Fruit fly (Drosophila melanogaster) whole organism, prepupa: Measurements from ENCODE around the gene mino.
A peak's percentile ranks its signal among the peaks of the same experiment; 100 is the strongest.

ENCODE experiments used
- Blimp-1 ChIP-seq: fragments of 200-800 bp; sonication (Bioruptor generic); optimal IDR thresholded peaks from 3 replicates; lab custom pipeline; 2017; ENCODE audit warnings: missing biosample characterization, missing genetic modification characterization, mild to moderate bottlenecking, moderate library complexity, missing genetic modification reagents
- CG10631 ChIP-seq: fragments of 200-800 bp; sonication (Bioruptor generic); optimal IDR thresholded peaks from 2 replicates; lab custom pipeline; 2016; ENCODE audit warnings: missing biosample characterization, missing genetic modification characterization
- CG10669 ChIP-seq: fragments of 200-800 bp; sonication (Bioruptor generic); optimal IDR thresholded peaks from 3 replicates; lab custom pipeline; 2018; ENCODE audit warnings: missing biosample characterization, mild to moderate bottlenecking, missing genetic modification characterization, moderate library complexity
- CG11762 ChIP-seq: fragments of 200-800 bp; sonication (Bioruptor generic); optimal IDR thresholded peaks from 3 replicates; lab custom pipeline; 2016; ENCODE audit warnings: missing biosample characterization, missing genetic modification characterization; ENCODE audit not compliant: insufficient read depth
- CG15336 ChIP-seq: fragments of 200-800 bp; sonication (Bioruptor generic); IDR thresholded peaks from 2 replicates; pipeline ENCODE4 v1.3.6; 2022; ENCODE audit warnings: missing biosample characterization, missing genetic modification characterization
- CG1621 ChIP-seq: fragments of 200-800 bp; sonication (Bioruptor generic); optimal IDR thresholded peaks from 3 replicates; lab custom pipeline; 2018; ENCODE audit warnings: missing biosample characterization, mild to moderate bottlenecking, missing genetic modification characterization
- CG16779 ChIP-seq: fragments of 200-800 bp; sonication (Bioruptor generic); optimal IDR thresholded peaks from 3 replicates; lab custom pipeline; 2017; ENCODE audit warnings: missing biosample characterization, mild to moderate bottlenecking, missing genetic modification characterization
- CG32006 ChIP-seq: fragments of 200-800 bp; sonication (Bioruptor generic); optimal IDR thresholded peaks from 3 replicates; lab custom pipeline; 2017; ENCODE audit warnings: missing biosample characterization, mild to moderate bottlenecking, missing genetic modification characterization
- CG34406 ChIP-seq: fragments of 200-800 bp; sonication (Bioruptor generic); optimal IDR thresholded peaks from 3 replicates; lab custom pipeline; 2016; ENCODE audit warnings: missing biosample characterization, missing genetic modification characterization
- CG6163 ChIP-seq: fragments of 200-800 bp; sonication (Bioruptor generic); IDR thresholded peaks from 3 replicates; pipeline ENCODE4 v1.3.6; 2022; ENCODE audit warnings: missing biosample characterization, missing genetic modification characterization
- CG6276 ChIP-seq: fragments of 200-800 bp; sonication (Bioruptor generic); optimal IDR thresholded peaks from 2 replicates; lab custom pipeline; 2017; ENCODE audit warnings: missing biosample characterization, mild to moderate bottlenecking, missing genetic modification characterization
- CG6808 ChIP-seq: fragments of 200-800 bp; sonication (Bioruptor generic); optimal IDR thresholded peaks from 3 replicates; lab custom pipeline; 2017; ENCODE audit warnings: missing biosample characterization, missing genetic modification characterization, mild to moderate bottlenecking, moderate library complexity, missing genetic modification reagents
- CG6854 ChIP-seq: fragments of 200-800 bp; sonication (Bioruptor generic); optimal IDR thresholded peaks from 2 replicates; lab custom pipeline; 2017; ENCODE audit warnings: missing biosample characterization, mild to moderate bottlenecking, missing genetic modification characterization
- CG7368 ChIP-seq: fragments of 200-800 bp; sonication (Bioruptor generic); optimal IDR thresholded peaks from 3 replicates; lab custom pipeline; 2016; ENCODE audit warnings: missing biosample characterization, missing genetic modification characterization
- CG8319 ChIP-seq: fragments of 200-800 bp; sonication (Bioruptor generic); optimal IDR thresholded peaks from 3 replicates; lab custom pipeline; 2016; ENCODE audit warnings: missing biosample characterization, missing genetic modification characterization
- CG9139 ChIP-seq: fragments of 200-800 bp; sonication (Bioruptor generic); optimal IDR thresholded peaks from 3 replicates; lab custom pipeline; 2017; ENCODE audit warnings: missing biosample characterization, mild to moderate bottlenecking, missing genetic modification characterization
- Eip78C ChIP-seq: fragments of 200-800 bp; sonication (Bioruptor generic); peaks from one replicate; lab custom pipeline; 2016; ENCODE audit warnings: missing biosample characterization, missing genetic modification characterization
- Eip93F ChIP-seq: fragments of 200-800 bp; sonication (Bioruptor generic); optimal IDR thresholded peaks from 2 replicates; lab custom pipeline; 2016; ENCODE audit warnings: missing biosample characterization, mild to moderate bottlenecking, missing genetic modification characterization
- Ets21C ChIP-seq: fragments of 200-800 bp; sonication (Bioruptor generic); optimal IDR thresholded peaks from 3 replicates; lab custom pipeline; 2016; ENCODE audit warnings: missing biosample characterization, missing genetic modification characterization
- Hr39 ChIP-seq: fragments of 200-800 bp; sonication (Bioruptor generic); optimal IDR thresholded peaks from 2 replicates; lab custom pipeline; 2016; ENCODE audit warnings: missing biosample characterization, missing genetic modification characterization
- Lpt ChIP-seq: fragments of 200-800 bp; sonication (Bioruptor generic); optimal IDR thresholded peaks from 3 replicates; lab custom pipeline; 2016; ENCODE audit warnings: missing biosample characterization, missing genetic modification characterization
- OdsH ChIP-seq: fragments of 200-800 bp; sonication (Bioruptor generic); optimal IDR thresholded peaks from 3 replicates; lab custom pipeline; 2016; ENCODE audit warnings: missing biosample characterization, missing genetic modification characterization
- Sox102F ChIP-seq: fragments of 200-800 bp; sonication (Bioruptor generic); optimal IDR thresholded peaks from 2 replicates; lab custom pipeline; 2016; ENCODE audit warnings: missing biosample characterization, mild to moderate bottlenecking, missing genetic modification characterization
- Sox14 ChIP-seq: fragments of 200-800 bp; sonication (Bioruptor generic); optimal IDR thresholded peaks from 3 replicates; lab custom pipeline; 2016; ENCODE audit warnings: missing biosample characterization, missing genetic modification characterization
- Sox15 ChIP-seq: fragments of 200-800 bp; sonication (Bioruptor generic); optimal IDR thresholded peaks from 3 replicates; lab custom pipeline; 2016; ENCODE audit warnings: missing biosample characterization, missing genetic modification characterization
- cyc ChIP-seq: fragments of 200-800 bp; sonication (Bioruptor generic); optimal IDR thresholded peaks from 3 replicates; lab custom pipeline; 2016; ENCODE audit warnings: missing biosample characterization, missing genetic modification characterization
- dac ChIP-seq: fragments of 200-800 bp; sonication (Bioruptor generic); optimal IDR thresholded peaks from 2 replicates; lab custom pipeline; 2017; ENCODE audit warnings: missing biosample characterization, mild to moderate bottlenecking, missing genetic modification characterization
- dsx ChIP-seq: fragments of 200-800 bp; optimal IDR thresholded peaks from 3 replicates; lab custom pipeline; 2019; ENCODE audit warnings: missing biosample characterization, mild to moderate bottlenecking, missing genetic modification characterization, moderate library complexity; ENCODE audit not compliant: poor library complexity, severe bottlenecking
- eg ChIP-seq: fragments of 200-800 bp; sonication (Bioruptor generic); IDR thresholded peaks from 3 replicates; pipeline ENCODE4 v1.3.6; 2022; ENCODE audit warnings: missing biosample characterization, missing genetic modification characterization
- esn ChIP-seq: fragments of 200-800 bp; sonication (Bioruptor generic); optimal IDR thresholded peaks from 2 replicates; lab custom pipeline; 2016; ENCODE audit warnings: missing biosample characterization, mild to moderate bottlenecking, missing genetic modification characterization, moderate library complexity
- fd59A ChIP-seq: fragments of 200-800 bp; sonication (Bioruptor generic); optimal IDR thresholded peaks from 2 replicates; lab custom pipeline; 2017; ENCODE audit warnings: missing biosample characterization, mild to moderate bottlenecking, missing genetic modification characterization, missing genetic modification reagents
- fd85E ChIP-seq: fragments of 200-800 bp; sonication (Bioruptor generic); optimal IDR thresholded peaks from 3 replicates; lab custom pipeline; 2016; ENCODE audit warnings: missing biosample characterization, missing genetic modification characterization
- lz ChIP-seq: fragments of 200-800 bp; sonication (Bioruptor generic); optimal IDR thresholded peaks from 3 replicates; lab custom pipeline; 2016; ENCODE audit warnings: missing biosample characterization, missing genetic modification characterization
- salr ChIP-seq, 2 experiments: fragments of 200-800 bp; sonication (Bioruptor generic); optimal IDR thresholded peaks; 3 replicates each; lab custom pipeline; 2016 to 2018; ENCODE audit warnings: missing biosample characterization in 2 of 2, missing genetic modification characterization in 2 of 2, mild to moderate bottlenecking in 1 of 2
- spab ChIP-seq: fragments of 200-800 bp; sonication (Bioruptor generic); optimal IDR thresholded peaks from 2 replicates; lab custom pipeline; 2017; ENCODE audit warnings: missing biosample characterization, mild to moderate bottlenecking, missing genetic modification characterization, missing genetic modification reagents
- ss ChIP-seq, 2 experiments: fragments of 200-800 bp; sonication (Bioruptor generic); optimal IDR thresholded peaks; 2 replicates in 1 of 2; 3 replicates in 1 of 2; lab custom pipeline; 2017 to 2018; ENCODE audit warnings: mild to moderate bottlenecking in 2 of 2, missing biosample characterization in 2 of 2, missing genetic modification characterization in 2 of 2, moderate library complexity in 1 of 2
- svp ChIP-seq: fragments of 200-800 bp; sonication (Bioruptor generic); peaks from one replicate; lab custom pipeline; 2016; ENCODE audit warnings: missing biosample characterization, missing genetic modification characterization
- vri ChIP-seq: fragments of 200-800 bp; sonication (Bioruptor generic); optimal IDR thresholded peaks from 3 replicates; lab custom pipeline; 2016; ENCODE audit warnings: missing biosample characterization, mild to moderate bottlenecking, missing genetic modification characterization

Gene mino

DNA sequence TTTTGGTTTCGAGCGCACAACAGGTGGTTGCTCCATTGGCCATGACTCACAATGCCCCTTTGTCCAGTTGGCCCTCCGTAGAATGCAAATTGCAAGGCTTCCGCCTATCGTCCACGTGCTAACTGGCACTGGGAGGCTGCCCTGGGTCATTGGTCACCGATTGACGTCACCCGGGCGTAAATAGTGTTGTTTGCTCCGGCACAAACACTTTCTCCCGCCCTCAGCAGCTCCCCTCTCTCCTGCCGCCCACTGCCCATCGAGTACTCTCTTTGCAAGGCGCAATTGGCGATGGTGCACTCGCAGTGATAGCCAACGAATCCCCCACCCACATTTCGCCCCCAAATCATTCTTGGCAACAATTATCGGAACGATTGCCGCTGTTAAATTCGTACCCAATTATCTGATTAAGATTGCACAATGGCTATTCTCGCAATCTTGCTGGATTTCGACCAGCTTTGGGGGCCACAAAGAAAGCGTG, 1.8 kb downstream of the mino start (continued):
- TF ChIP-seq CG8319: no peak
- TF ChIP-seq lz (GFP tag; lab: Kevin White, UChicago): no peak
- TF ChIP-seq eg: 0 out of 3 replicates have a peak, but pooled peaks have one; percentile 29
- TF ChIP-seq CG1621 (tag; lab: Kevin White, UChicago): no peak
- TF ChIP-seq, all 60 proteins: peak for 5

- TF ChIP-seq Eip78C (GFP tag; lab: Kevin White, UChicago) (peak; percentile 43), svp (GFP tag; lab: Kevin White, UChicago) (peak; percentile 67), esn (GFP tag; lab: Kevin White, UChicago) (peak; percentile 5), CG15336 (GFP tag; lab: Robert Waterston, UW) (no peak), CG6808 (no peak)
These were observed 3.1 kb downstream of the mino start, which contains the start of gene nenya for dm6 chr3R:27928140-27928539. TSS of gene nenya (minus strand) at chr3R:27928174.

DNA sequence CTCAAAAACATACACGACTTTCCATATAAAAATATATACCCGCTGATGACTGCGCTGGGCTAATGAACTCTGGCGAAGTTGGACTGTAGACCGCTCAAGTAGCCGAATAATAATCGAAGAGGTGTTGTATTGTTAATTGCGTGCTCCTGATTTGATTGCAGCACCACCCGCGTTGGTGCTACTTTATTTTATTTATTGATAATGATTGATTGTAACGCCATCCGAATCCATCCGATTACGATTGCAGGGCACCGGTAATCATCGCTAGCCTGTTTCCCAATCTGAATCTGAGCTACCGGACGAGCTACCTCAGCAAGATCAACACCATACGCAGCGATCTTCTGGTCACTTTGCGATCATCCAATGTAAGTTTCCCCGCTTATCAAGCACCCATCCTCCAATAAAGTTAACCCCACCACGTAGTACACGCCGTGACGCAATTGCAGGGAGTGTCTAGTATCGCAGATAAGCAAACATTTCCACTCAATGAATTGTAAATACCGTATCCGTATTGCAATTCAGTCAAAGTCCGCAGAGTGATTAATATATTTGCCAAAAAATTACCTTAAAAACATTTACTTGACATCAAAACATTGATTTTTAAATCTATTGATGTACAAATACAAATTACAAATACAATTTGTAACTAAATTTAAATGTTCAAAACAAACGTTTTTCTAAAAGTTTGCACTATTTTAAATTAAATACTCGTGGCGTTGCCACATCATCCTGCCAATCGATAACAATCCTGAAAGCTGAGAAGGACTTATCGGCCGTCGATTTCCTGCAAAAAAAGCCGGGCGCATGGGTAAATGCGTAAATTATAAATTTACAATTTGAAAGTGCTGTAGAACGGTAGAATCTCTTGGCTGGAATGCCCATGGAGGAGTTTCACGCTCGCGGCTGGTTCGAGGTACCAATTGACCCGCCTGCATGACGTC, 4.3 kb downstream of the mino start:
- TF ChIP-seq Eip93F (peak; percentile 71), CG16779 (tag; lab: Kevin White, UChicago) (peak; percentile 42), CG6276 (GFP tag; lab: Kevin White, UChicago) (peak; percentile 13), svp (GFP tag; lab: Kevin White, UChicago) (peak; percentile 87), Eip78C (GFP tag; lab: Kevin White, UChicago) (peak; percentile 13), dsx (no peak), CG6854 (GFP tag; lab: Kevin White, UChicago) (peak; percentile 1), vri (peak; percentile 91), ss (GFP tag; optimal IDR thresholded peaks at IDR 0.05; lab: Kevin White, UChicago) (peak in 1 of 2 experiments; percentile 16), fd59A (GFP tag; lab: Kevin White, UChicago) (no peak)

DNA sequence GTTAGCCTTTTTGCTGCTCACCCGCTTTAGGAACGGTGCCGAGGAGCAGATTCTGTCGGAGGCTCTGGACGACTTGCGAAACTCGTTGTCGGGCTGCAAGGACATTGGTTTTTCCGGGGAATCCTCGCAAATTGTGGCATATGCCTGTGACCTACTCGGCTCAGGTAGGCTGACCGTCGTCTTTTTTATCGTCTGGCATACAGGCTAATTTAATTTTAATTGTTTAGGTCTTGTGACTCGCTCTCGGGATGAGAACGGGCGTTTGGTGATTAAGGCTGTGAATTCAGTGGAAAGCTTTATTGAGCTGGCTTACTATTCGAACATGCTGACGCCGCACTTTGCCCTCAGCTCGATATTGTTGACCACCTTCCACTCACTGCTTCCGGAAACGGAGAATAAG, 6.5 kb downstream of the mino start:
- TF ChIP-seq Hr39: no peak
- TF ChIP-seq cyc (GFP tag; lab: Kevin White, UChicago): no peak
- no peak for TF ChIP-seq esn (GFP tag; lab: Kevin White, UChicago)
- TF ChIP-seq fd85E (GFP tag; lab: Kevin White, UChicago): no peak
- TF ChIP-seq CG7368 (GFP tag; lab: Kevin White, UChicago): no peak
- TF ChIP-seq Blimp-1 (GFP tag; lab: Kevin White, UChicago): no peak
- TF ChIP-seq CG34406: no peak
- TF ChIP-seq Ets21C (GFP tag; lab: Kevin White, UChicago): no peak
- TF ChIP-seq CG10669 (GFP tag; lab: Kevin White, UChicago): no peak
- TF ChIP-seq spab (GFP tag; lab: Kevin White, UChicago): no peak
- TF ChIP-seq CG32006 (GFP tag; lab: Kevin White, UChicago): no peak
- no peak for TF ChIP-seq CG15336 (GFP tag; lab: Robert Waterston, UW)

DNA sequence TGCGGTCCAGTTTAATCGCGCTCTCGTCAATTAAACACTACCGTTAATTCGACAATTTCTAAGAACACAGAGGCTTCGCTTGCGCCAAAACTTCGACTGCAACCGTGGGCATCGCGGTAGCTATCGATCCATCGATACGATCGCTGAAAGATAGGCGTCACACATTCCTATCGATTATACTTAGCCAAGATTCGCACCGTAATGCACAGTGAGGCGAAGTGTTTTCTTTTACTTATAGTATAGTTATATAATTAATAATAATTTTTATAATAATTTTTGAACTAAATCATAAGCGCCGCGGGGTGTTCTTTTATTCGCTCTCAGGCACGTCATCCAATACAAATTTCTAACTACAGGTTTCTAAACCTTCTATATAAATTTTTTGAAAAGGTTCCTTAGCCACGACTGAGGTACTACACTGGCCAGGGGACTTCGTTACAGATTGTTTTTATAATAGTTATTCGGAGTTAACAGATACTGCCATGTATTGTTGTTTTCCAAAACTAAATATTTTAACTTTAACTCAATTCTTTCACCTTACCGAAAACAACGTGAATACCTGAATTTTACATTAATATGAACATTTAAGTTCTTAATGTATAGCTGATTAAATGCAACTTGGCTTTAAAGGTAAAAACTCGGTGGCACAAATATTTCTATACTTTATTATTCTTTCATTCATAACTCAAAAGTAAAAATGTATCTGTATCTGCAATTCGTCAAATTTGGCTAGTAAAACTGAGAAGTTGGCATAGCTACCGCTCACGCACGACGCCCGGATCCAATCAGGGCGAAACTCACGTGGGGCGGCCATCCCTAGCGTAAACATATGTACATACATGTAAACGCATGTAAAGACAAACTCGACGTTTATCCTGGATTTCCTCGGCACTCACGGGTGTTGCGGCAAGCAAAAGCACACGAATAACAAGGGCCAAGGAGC, 13.0 kb downstream of the mino start, which contains the start of the genes NSD and BOD1:
Gene NSD (minus strand): TSS at position 102 of the 943 bp plus-strand sequence.
Gene BOD1 (plus strand): TSS at position 494 of the 943 bp plus-strand sequence.
- peak; percentile 29 for TF ChIP-seq Sox15 (GFP tag; lab: Kevin White, UChicago)
- no peak for TF ChIP-seq OdsH (GFP tag; lab: Kevin White, UChicago)
- peak; percentile 67 for TF ChIP-seq CG10631 (GFP tag; lab: Kevin White, UChicago)
- no peak for TF ChIP-seq Lpt
- no peak for TF ChIP-seq cyc (GFP tag; lab: Kevin White, UChicago)
- no peak for TF ChIP-seq dac (GFP tag; lab: Kevin White, UChicago)
- TF ChIP-seq Sox14: no peak
- peak; percentile 61 for TF ChIP-seq CG32006 (GFP tag; lab: Kevin White, UChicago)
- no peak for TF ChIP-seq CG11762 (GFP tag; lab: Kevin White, UChicago)
- TF ChIP-seq Sox102F (GFP tag; lab: Kevin White, UChicago): no peak
- TF ChIP-seq Eip93F: peak; percentile 6
- no peak for TF ChIP-seq salr (GFP tag; optimal IDR thresholded peaks at IDR 0.05; lab: Kevin White, UChicago)
- no peak for TF ChIP-seq CG9139 (GFP tag; lab: Kevin White, UChicago)
- peak; percentile 76 for TF ChIP-seq CG6163 (GFP tag; lab: Robert Waterston, UW)
- no peak for TF ChIP-seq vri
- TF ChIP-seq CG7368 (GFP tag; lab: Kevin White, UChicago): no peak
- no peak for TF ChIP-seq Ets21C (GFP tag; lab: Kevin White, UChicago)
- TF ChIP-seq lz (GFP tag; lab: Kevin White, UChicago): peak; percentile 49
